Worm (Caenorhabditis elegans): ENCODE results near the gene mec-18.

- TF ChIP-seq mab-5 (tag; optimal IDR thresholded peaks at IDR 0.05) (no peak), nhr-237 (tag; optimal IDR thresholded peaks at IDR 0.05) (no peak), aly-2 (tag; optimal IDR thresholded peaks at IDR 0.05) (no peak), egl-27 (tag; optimal IDR thresholded peaks at IDR 0.05) (no peak), ZK546.5 (tag; optimal IDR thresholded peaks at IDR 0.05) (no peak), nhr-23 (tag; optimal IDR thresholded peaks at IDR 0.05) (no peak), skn-1 (tag; optimal IDR thresholded peaks at IDR 0.05) (no peak), unc-39 (tag; optimal IDR thresholded peaks at IDR 0.05) (no peak), ztf-1 (GFP tag; conservative IDR thresholded peaks at IDR 0.05) (no peak), fos-1 (tag; optimal IDR thresholded peaks at IDR 0.05) (no peak), nhr-12 (tag; optimal IDR thresholded peaks at IDR 0.05) (no peak), R02D3.7 (tag; optimal IDR thresholded peaks at IDR 0.05) (no peak), lin-39 (tag; optimal IDR thresholded peaks at IDR 0.05) (no peak)
These were observed 17.3 kb downstream of the mec-18 start, which contains the start of gene srv-6 for ce11 chrX:4256761-4257160.

Data from whole organism, L2 larva.